Fruit fly (Drosophila melanogaster) whole organism, embryonic: Measurements from ENCODE around the gene CG5326.

Source experiments
- Abd-B ChIP-seq: fragments of 200-800 bp; sonication (Bioruptor generic); optimal IDR thresholded peaks from 2 replicates; lab custom pipeline; 2018; ENCODE audit warnings: missing biosample characterization, mild to moderate bottlenecking, missing genetic modification characterization, moderate library complexity
- Atf6 ChIP-seq: fragments of 200-800 bp; sonication (Bioruptor generic); IDR thresholded peaks from 2 replicates; pipeline ENCODE4 v1.3.6; 2022; ENCODE audit warnings: missing biosample characterization, missing genetic modification characterization
- Awh ChIP-seq: fragments of 200-800 bp; sonication (Bioruptor generic); IDR thresholded peaks from 2 replicates; pipeline ENCODE4, ENCODE4 v1.3.6; 2022; ENCODE audit warnings: missing biosample characterization, missing genetic modification characterization
- B-H1 ChIP-seq: fragments of 200-800 bp; sonication (Bioruptor generic); IDR thresholded peaks from 3 replicates; pipeline ENCODE4 v1.3.6; 2022; ENCODE audit warnings: missing biosample characterization, missing genetic modification characterization
- CG11695 ChIP-seq: fragments of 200-800 bp; sonication (Bioruptor generic); IDR thresholded peaks from 3 replicates; pipeline ENCODE4 v1.3.6; 2022; ENCODE audit warnings: missing biosample characterization, missing genetic modification characterization
- CG11723 ChIP-seq: fragments of 200-800 bp; sonication (Bioruptor generic); optimal IDR thresholded peaks from 2 replicates; lab custom pipeline; 2017; ENCODE audit warnings: missing biosample characterization, mild to moderate bottlenecking, missing genetic modification characterization
- CG13775 ChIP-seq: fragments of 200-800 bp; sonication (Bioruptor generic); optimal IDR thresholded peaks from 3 replicates; lab custom pipeline; 2017; ENCODE audit warnings: missing biosample characterization, mild to moderate bottlenecking, missing genetic modification characterization
- CG14441 ChIP-seq: fragments of 200-800 bp; sonication (Bioruptor generic); IDR thresholded peaks from 2 replicates; pipeline ENCODE4 v1.3.6; 2022; ENCODE audit warnings: missing biosample characterization, missing genetic modification characterization
- CG14710 ChIP-seq: fragments of 200-800 bp; sonication (Bioruptor generic); optimal IDR thresholded peaks from 3 replicates; lab custom pipeline; 2019; ENCODE audit warnings: missing biosample characterization, mild to moderate bottlenecking, missing genetic modification characterization, moderate library complexity
- CG16815 ChIP-seq: fragments of 200-800 bp; sonication (Bioruptor generic); optimal IDR thresholded peaks from 3 replicates; lab custom pipeline; 2017; ENCODE audit warnings: missing biosample characterization, mild to moderate bottlenecking, missing genetic modification characterization
- CG17361 ChIP-seq: fragments of 200-800 bp; sonication (Bioruptor generic); IDR thresholded peaks from 3 replicates; pipeline ENCODE4 v1.3.6; 2022; ENCODE audit warnings: missing biosample characterization, missing genetic modification characterization
- CG17802 ChIP-seq: fragments of 200-800 bp; sonication (Bioruptor generic); optimal IDR thresholded peaks from 2 replicates; lab custom pipeline; 2018; ENCODE audit warnings: missing biosample characterization, mild to moderate bottlenecking, missing genetic modification characterization, moderate library complexity
- CG17829 ChIP-seq: fragments of 200-800 bp; optimal IDR thresholded peaks from 2 replicates; lab custom pipeline; 2019; ENCODE audit warnings: missing biosample characterization, mild to moderate bottlenecking, missing genetic modification characterization, moderate library complexity
- CG18262 ChIP-seq: fragments of 200-800 bp; optimal IDR thresholded peaks from 3 replicates; lab custom pipeline; 2019; ENCODE audit warnings: missing biosample characterization, mild to moderate bottlenecking, missing genetic modification characterization, moderate library complexity
- CG18599 ChIP-seq: fragments of 200-800 bp; sonication (Bioruptor generic); optimal IDR thresholded peaks from 3 replicates; lab custom pipeline; 2017; ENCODE audit warnings: missing biosample characterization, missing genetic modification characterization, mild to moderate bottlenecking, moderate library complexity, missing genetic modification reagents
- CG2120 ChIP-seq: fragments of 200-800 bp; sonication (Bioruptor generic); optimal IDR thresholded peaks from 3 replicates; lab custom pipeline; 2016; ENCODE audit warnings: missing biosample characterization, missing genetic modification characterization
- CG2678 ChIP-seq: fragments of 200-800 bp; sonication (Bioruptor generic); optimal IDR thresholded peaks from 3 replicates; lab custom pipeline; 2019; ENCODE audit warnings: missing biosample characterization, mild to moderate bottlenecking, missing genetic modification characterization, moderate library complexity
- CG2712 ChIP-seq: fragments of 200-800 bp; optimal IDR thresholded peaks from 3 replicates; lab custom pipeline; 2019; ENCODE audit warnings: missing biosample characterization, mild to moderate bottlenecking, missing genetic modification characterization, moderate library complexity
- CG7372 ChIP-seq: fragments of 200-800 bp; sonication (Bioruptor generic); IDR thresholded peaks from 2 replicates; pipeline ENCODE4 v1.3.6; 2022; ENCODE audit warnings: missing biosample characterization, missing genetic modification characterization
- CG8765 ChIP-seq: fragments of 200-800 bp; sonication (Bioruptor generic); IDR thresholded peaks from 2 replicates; pipeline ENCODE4 v1.3.6; 2022; ENCODE audit warnings: missing biosample characterization, missing genetic modification characterization
- CG9727 ChIP-seq: fragments of 200-800 bp; sonication (Bioruptor generic); optimal IDR thresholded peaks from 3 replicates; lab custom pipeline; 2017; ENCODE audit warnings: missing biosample characterization, mild to moderate bottlenecking, missing genetic modification characterization
- D19A ChIP-seq: fragments of 200-800 bp; optimal IDR thresholded peaks from 3 replicates; lab custom pipeline; 2019; ENCODE audit warnings: missing biosample characterization, mild to moderate bottlenecking, missing genetic modification characterization, moderate library complexity
- Dbx ChIP-seq: fragments of 200-800 bp; sonication (Bioruptor generic); IDR thresholded peaks from 3 replicates; pipeline ENCODE4 v1.3.6; 2022; ENCODE audit warnings: missing biosample characterization, missing genetic modification characterization
- Ets65A ChIP-seq: fragments of 200-800 bp; sonication (Bioruptor generic); peaks from one replicate; lab custom pipeline; 2016; ENCODE audit warnings: missing biosample characterization, missing genetic modification characterization
- Gug ChIP-seq: fragments of 200-800 bp; sonication (Bioruptor generic); IDR thresholded peaks from 4 replicates; pipeline ENCODE4 v1.3.6; 2022; ENCODE audit warnings: missing biosample characterization, missing genetic modification characterization
- HLH4C ChIP-seq: fragments of 200-800 bp; sonication (Bioruptor generic); IDR thresholded peaks from 3 replicates; pipeline ENCODE4 v1.3.6; 2022; ENCODE audit warnings: missing biosample characterization, missing genetic modification characterization; ENCODE audit not compliant: partially characterized antibody
- Hmx ChIP-seq: fragments of 200-800 bp; sonication (Bioruptor generic); optimal IDR thresholded peaks from 2 replicates; lab custom pipeline; 2016; ENCODE audit warnings: missing biosample characterization, missing genetic modification characterization
- Max ChIP-seq: fragments of 200-800 bp; sonication (Bioruptor generic); optimal IDR thresholded peaks from 2 replicates; lab custom pipeline; 2016; ENCODE audit warnings: missing biosample characterization, mild to moderate bottlenecking, missing genetic modification characterization
- NFAT ChIP-seq: fragments of 200-800 bp; sonication (Bioruptor generic); IDR thresholded peaks from 2 replicates; pipeline ENCODE4 v1.3.6; 2022; ENCODE audit warnings: missing biosample characterization, missing genetic modification characterization
- Nf-YC ChIP-seq: fragments of 200-800 bp; optimal IDR thresholded peaks from 3 replicates; lab custom pipeline; 2019; ENCODE audit warnings: missing biosample characterization, mild to moderate bottlenecking, missing genetic modification characterization, moderate library complexity
- Optix ChIP-seq: fragments of 200-800 bp; sonication (Bioruptor generic); IDR thresholded peaks from 3 replicates; pipeline ENCODE4 v1.3.6; 2022; ENCODE audit warnings: missing biosample characterization, missing genetic modification characterization
- cas ChIP-seq: fragments of 200-800 bp; sonication (Bioruptor generic); IDR thresholded peaks from 2 replicates; pipeline ENCODE4 v1.3.6; 2022; ENCODE audit warnings: missing biosample characterization, missing genetic modification characterization
- chm ChIP-seq: fragments of 200-800 bp; sonication (Bioruptor generic); IDR thresholded peaks from 2 replicates; pipeline ENCODE4 v1.3.6; 2022; ENCODE audit warnings: missing biosample characterization, missing genetic modification characterization
- chn ChIP-seq: fragments of 200-800 bp; sonication (Bioruptor generic); optimal IDR thresholded peaks from 2 replicates; lab custom pipeline; 2016; ENCODE audit warnings: missing biosample characterization, missing genetic modification characterization
- dati ChIP-seq: fragments of 200-800 bp; sonication (Bioruptor generic); IDR thresholded peaks from 2 replicates; pipeline ENCODE4 v1.3.6; 2022; ENCODE audit warnings: missing biosample characterization, missing genetic modification characterization
- dimm ChIP-seq: fragments of 200-800 bp; sonication (Bioruptor generic); IDR thresholded peaks from 2 replicates; pipeline ENCODE4 v1.3.6; 2022; ENCODE audit warnings: missing biosample characterization, missing genetic modification characterization
- gsb-n ChIP-seq: fragments of 200-800 bp; sonication (Bioruptor generic); optimal IDR thresholded peaks from 3 replicates; lab custom pipeline; 2018; ENCODE audit warnings: missing biosample characterization, mild to moderate bottlenecking, missing genetic modification characterization
- kay ChIP-seq: fragments of 200-800 bp; sonication (Bioruptor generic); optimal IDR thresholded peaks from 2 replicates; lab custom pipeline; 2016; ENCODE audit warnings: missing biosample characterization, missing genetic modification characterization
- nmo ChIP-seq: fragments of 200-800 bp; sonication (Bioruptor generic); optimal IDR thresholded peaks from 2 replicates; lab custom pipeline; 2018; ENCODE audit warnings: missing biosample characterization, mild to moderate bottlenecking, missing genetic modification characterization, moderate library complexity
- prd ChIP-seq, 3 experiments: fragments of >200 bp in 2 of 3; fragments of 200-800 bp in 1 of 3; sonication (Bioruptor generic) in 1 of 3; optimal IDR thresholded peaks in 2 of 3; IDR thresholded peaks in 1 of 3; 2 replicates in 2 of 3; 3 replicates in 1 of 3; pipeline versions ENCODE4 v1.3.6 to Lab custom; 2017 to 2022; ENCODE audit warnings: missing biosample characterization in 1 of 3, missing genetic modification characterization in 1 of 3
- salm ChIP-seq: fragments of 200-800 bp; sonication (Bioruptor generic); optimal IDR thresholded peaks from 2 replicates; lab custom pipeline; 2018; ENCODE audit warnings: missing biosample characterization, mild to moderate bottlenecking, missing genetic modification characterization
- sens-2 ChIP-seq: fragments of 200-800 bp; sonication (Bioruptor generic); IDR thresholded peaks from 2 replicates; pipeline ENCODE4 v1.3.6; 2022; ENCODE audit warnings: missing biosample characterization, missing genetic modification characterization
- shn ChIP-seq: fragments of 200-800 bp; sonication (Bioruptor generic); optimal IDR thresholded peaks from 3 replicates; lab custom pipeline; 2016; ENCODE audit warnings: missing biosample characterization, missing genetic modification characterization
- sisA ChIP-seq: fragments of 200-800 bp; sonication (Bioruptor generic); IDR thresholded peaks from 2 replicates; pipeline ENCODE4 v1.3.6; 2022; ENCODE audit warnings: missing biosample characterization, missing genetic modification characterization
- ssp ChIP-seq: fragments of 200-800 bp; sonication (Bioruptor generic); IDR thresholded peaks from 2 replicates; pipeline ENCODE4 v1.3.6; 2022; ENCODE audit warnings: missing biosample characterization, missing genetic modification characterization
- tin ChIP-seq: fragments of 200-800 bp; sonication (Bioruptor generic); optimal IDR thresholded peaks from 3 replicates; lab custom pipeline; 2016; ENCODE audit warnings: missing biosample characterization, missing genetic modification characterization
- tio ChIP-seq: fragments of 200-800 bp; sonication (Bioruptor generic); optimal IDR thresholded peaks from 2 replicates; lab custom pipeline; 2017; ENCODE audit warnings: missing biosample characterization, missing genetic modification characterization, inconsistent platforms
- zen2 ChIP-seq: fragments of 200-800 bp; sonication (Bioruptor generic); IDR thresholded peaks from 3 replicates; pipeline ENCODE4 v1.3.6; 2022; ENCODE audit warnings: missing biosample characterization, missing genetic modification characterization; ENCODE audit not compliant: partially characterized antibody
- zf30C ChIP-seq: fragments of 200-800 bp; sonication (Bioruptor generic); optimal IDR thresholded peaks from 3 replicates; lab custom pipeline; 2018; ENCODE audit warnings: missing biosample characterization, mild to moderate bottlenecking, missing genetic modification characterization

CG5326 gene

dm6 chr3R:22526353-22526907 lies 13.3 kb downstream of the CG5326 start (continued):
- TF ChIP-seq CG17829 (tag; lab: Kevin White, UChicago) (peak; percentile 18), CG8765 (GFP tag; lab: Robert Waterston, UW) (0 out of 2 replicates have a peak, but pooled peaks have one; percentile 34), D19A (tag; lab: Kevin White, UChicago) (peak; percentile 36), prd (optimal IDR thresholded peaks at IDR 0.05; lab: Kevin White, UChicago) (no peak), prd (GFP tag; IDR thresholded peaks at IDR 0.05; lab: Robert Waterston, UW) (peak; percentile 34; the same call in 1 of the 3 replicates), sisA (GFP tag; lab: Robert Waterston, UW) (0 out of 2 replicates have a peak, but pooled peaks have one; percentile 7), Dbx (0 out of 3 replicates have a peak, but pooled peaks have one; percentile 23), Optix (GFP tag; lab: Robert Waterston, UW) (peak; percentile 37; the same call in 1 of the 3 replicates), Max (GFP tag; lab: Kevin White, UChicago) (peak; percentile 28), CG11723 (GFP tag; lab: Kevin White, UChicago) (no peak), CG9727 (GFP tag; lab: Kevin White, UChicago) (peak; percentile 67), tin (GFP tag; lab: Kevin White, UChicago) (peak; percentile 16), CG14441 (GFP tag; lab: Robert Waterston, UW) (peak; percentile 59), Abd-B (peak; percentile 45), Gug (peak; percentile 26; the same call in 2 of the 4 replicates), dati (GFP tag; lab: Robert Waterston, UW) (no peak), B-H1 (GFP tag; lab: Robert Waterston, UW) (no peak; the same call in 2 of the 3 replicates), CG18262 (tag; lab: Kevin White, UChicago) (peak; percentile 49), chn (GFP tag; lab: Kevin White, UChicago) (peak; percentile 10), zen2 (GFP tag; lab: Robert Waterston, UW) (no peak), CG17361 (GFP tag; lab: Robert Waterston, UW) (peak; percentile 62), tio (GFP tag; lab: Kevin White, UChicago) (peak; percentile 43), CG7372 (GFP tag; lab: Robert Waterston, UW) (peak; percentile 7; the same call in 1 of the 2 replicates), Ets65A (peak; percentile 93), NFAT (GFP tag; lab: Robert Waterston, UW) (peak; percentile 9; the same call in 1 of the 2 replicates), cas (GFP tag; lab: Robert Waterston, UW) (no peak), CG2712 (tag; lab: Kevin White, UChicago) (peak; percentile 12), HLH4C (GFP tag; lab: Robert Waterston, UW) (no peak), CG13775 (GFP tag; lab: Kevin White, UChicago) (peak; percentile 20), CG16815 (GFP tag; lab: Kevin White, UChicago) (no peak), dimm (GFP tag; lab: Robert Waterston, UW) (no peak), Atf6 (GFP tag; lab: Robert Waterston, UW) (0 out of 2 replicates have a peak, but pooled peaks have one; percentile 7), CG2120 (GFP tag; lab: Kevin White, UChicago) (peak; percentile 42), gsb-n (tag; lab: Kevin White, UChicago) (no peak), sens-2 (GFP tag; lab: Robert Waterston, UW) (no peak), nmo (GFP tag; lab: Kevin White, UChicago) (peak; percentile 42), CG14710 (tag; lab: Kevin White, UChicago) (peak; percentile 5), salm (tag; lab: Kevin White, UChicago) (no peak), chm (GFP tag; lab: Robert Waterston, UW) (peak; percentile 62; the same call in 1 of the 2 replicates), Nf-YC (tag; lab: Kevin White, UChicago) (no peak), CG18599 (peak; percentile 37), zf30C (GFP tag; lab: Kevin White, UChicago) (peak; percentile 61), kay (GFP tag; lab: Kevin White, UChicago) (peak; percentile 19), Awh (GFP tag; lab: Robert Waterston, UW) (peak; percentile 17; the same call in 1 of the 2 replicates), ssp (GFP tag; lab: Robert Waterston, UW) (0 out of 2 replicates have a peak, but pooled peaks have one; percentile 15), CG11695 (GFP tag; lab: Robert Waterston, UW) (0 out of 3 replicates have a peak, but pooled peaks have one; percentile 16), shn (GFP tag; lab: Kevin White, UChicago) (peak; percentile 36), Hmx (GFP tag; lab: Kevin White, UChicago) (no peak), CG17802 (peak; percentile 5), CG2678 (tag; lab: Kevin White, UChicago) (peak; percentile 55)
